Fruit fly (Drosophila melanogaster) whole organism, embryonic: ENCODE data around the gene Osi21.

Source experiments
- Aef1 ChIP-seq: fragments of 200-800 bp; sonication (Bioruptor generic); IDR thresholded peaks from 3 replicates; pipeline ENCODE4 v1.3.6; 2022; ENCODE audit warnings: missing biosample characterization, missing genetic modification characterization
- Asciz ChIP-seq: fragments of 200-800 bp; sonication (Bioruptor generic); optimal IDR thresholded peaks from 2 replicates; lab custom pipeline; 2017; ENCODE audit warnings: missing biosample characterization, mild to moderate bottlenecking, missing genetic modification characterization, missing genetic modification reagents
- BtbVII ChIP-seq: fragments of 200-800 bp; sonication (Bioruptor generic); optimal IDR thresholded peaks from 3 replicates; lab custom pipeline; 2017; ENCODE audit warnings: missing biosample characterization, mild to moderate bottlenecking, missing genetic modification characterization
- CG10209 ChIP-seq: fragments of 200-800 bp; sonication (Bioruptor generic); optimal IDR thresholded peaks from 3 replicates; lab custom pipeline; 2017; ENCODE audit warnings: missing biosample characterization, mild to moderate bottlenecking, missing genetic modification characterization, missing genetic modification reagents
- CG10321 ChIP-seq: fragments of 200-800 bp; sonication (Bioruptor generic); IDR thresholded peaks from 2 replicates; pipeline ENCODE4 v1.3.6; 2022; ENCODE audit warnings: missing biosample characterization, missing genetic modification characterization
- CG11456 ChIP-seq: fragments of 200-800 bp; sonication (Bioruptor generic); IDR thresholded peaks from 3 replicates; pipeline ENCODE4 v1.3.6; 2022; ENCODE audit warnings: missing biosample characterization, missing genetic modification characterization
- CG13296 ChIP-seq: fragments of 200-800 bp; sonication (Bioruptor generic); optimal IDR thresholded peaks from 3 replicates; lab custom pipeline; 2018; ENCODE audit warnings: missing biosample characterization, mild to moderate bottlenecking, missing genetic modification characterization
- CG13775 ChIP-seq: fragments of 200-800 bp; sonication (Bioruptor generic); optimal IDR thresholded peaks from 3 replicates; lab custom pipeline; 2017; ENCODE audit warnings: missing biosample characterization, mild to moderate bottlenecking, missing genetic modification characterization
- CG14441 ChIP-seq: fragments of 200-800 bp; sonication (Bioruptor generic); IDR thresholded peaks from 2 replicates; pipeline ENCODE4 v1.3.6; 2022; ENCODE audit warnings: missing biosample characterization, missing genetic modification characterization
- CG15011 ChIP-seq: fragments of 200-800 bp; sonication (Bioruptor generic); optimal IDR thresholded peaks from 3 replicates; lab custom pipeline; 2018; ENCODE audit warnings: missing biosample characterization, mild to moderate bottlenecking, missing genetic modification characterization
- CG16815 ChIP-seq: fragments of 200-800 bp; sonication (Bioruptor generic); optimal IDR thresholded peaks from 3 replicates; lab custom pipeline; 2017; ENCODE audit warnings: missing biosample characterization, mild to moderate bottlenecking, missing genetic modification characterization
- CG17612 ChIP-seq: fragments of 200-800 bp; sonication (Bioruptor generic); IDR thresholded peaks from 2 replicates; pipeline ENCODE4 v1.3.6; 2022; ENCODE audit warnings: missing biosample characterization, missing genetic modification characterization
- CG1832 ChIP-seq: fragments of 200-800 bp; sonication (Bioruptor generic); optimal IDR thresholded peaks from 2 replicates; lab custom pipeline; 2017; ENCODE audit warnings: missing biosample characterization, mild to moderate bottlenecking, missing genetic modification characterization, inconsistent platforms
- CG32532 ChIP-seq: fragments of 200-800 bp; sonication (Bioruptor generic); IDR thresholded peaks from 2 replicates; pipeline ENCODE4 v1.3.6; 2022; ENCODE audit warnings: missing biosample characterization, missing genetic modification characterization
- CG4282 ChIP-seq: fragments of 200-800 bp; sonication (Bioruptor generic); optimal IDR thresholded peaks from 2 replicates; lab custom pipeline; 2016; ENCODE audit warnings: missing biosample characterization, missing genetic modification characterization
- CG4820 ChIP-seq: fragments of 200-800 bp; sonication (Bioruptor generic); optimal IDR thresholded peaks from 3 replicates; lab custom pipeline; 2016; ENCODE audit warnings: missing biosample characterization, missing genetic modification characterization
- CG6272 ChIP-seq: fragments of 200-800 bp; sonication (Bioruptor generic); IDR thresholded peaks from 2 replicates; pipeline ENCODE4 v1.3.6; 2022; ENCODE audit warnings: missing biosample characterization, missing genetic modification characterization
- CG6854 ChIP-seq: fragments of 200-800 bp; sonication (Bioruptor generic); optimal IDR thresholded peaks from 3 replicates; lab custom pipeline; 2017; ENCODE audit warnings: missing biosample characterization, mild to moderate bottlenecking, missing genetic modification characterization
- CG7372 ChIP-seq: fragments of 200-800 bp; sonication (Bioruptor generic); IDR thresholded peaks from 2 replicates; pipeline ENCODE4 v1.3.6; 2022; ENCODE audit warnings: missing biosample characterization, missing genetic modification characterization
- CG7963 ChIP-seq: fragments of 200-800 bp; sonication (Bioruptor generic); IDR thresholded peaks from 3 replicates; pipeline ENCODE4 v1.3.6; 2022; ENCODE audit warnings: missing biosample characterization, missing genetic modification characterization; ENCODE audit not compliant: partially characterized antibody
- CG8944 ChIP-seq: fragments of 200-800 bp; sonication (Bioruptor generic); optimal IDR thresholded peaks from 3 replicates; lab custom pipeline; 2016; ENCODE audit warnings: missing biosample characterization, missing genetic modification characterization
- D19B ChIP-seq: fragments of 200-800 bp; sonication (Bioruptor generic); optimal IDR thresholded peaks from 2 replicates; lab custom pipeline; 2017; ENCODE audit warnings: missing biosample characterization, mild to moderate bottlenecking, missing genetic modification characterization
- Dp ChIP-seq: fragments of 200-800 bp; sonication (Bioruptor generic); optimal IDR thresholded peaks from 2 replicates; lab custom pipeline; 2018; ENCODE audit warnings: missing biosample characterization, mild to moderate bottlenecking, missing genetic modification characterization, moderate library complexity
- E2f2 ChIP-seq: fragments of 200-800 bp; sonication (Bioruptor generic); IDR thresholded peaks from 2 replicates; pipeline ENCODE4 v1.3.6; 2022; ENCODE audit warnings: missing biosample characterization, missing genetic modification characterization
- Elba2 ChIP-seq: fragments of 200-800 bp; sonication (Bioruptor generic); optimal IDR thresholded peaks from 3 replicates; lab custom pipeline; 2016; ENCODE audit warnings: missing biosample characterization, missing genetic modification characterization
- GATAe ChIP-seq: fragments of 200-800 bp; sonication (Bioruptor generic); conservative IDR thresholded peaks from 2 replicates; pipeline ENCODE4 v1.3.6; 2022; ENCODE audit warnings: missing biosample characterization, missing genetic modification characterization
- HLHmδ ChIP-seq: fragments of 200-800 bp; sonication (Bioruptor generic); optimal IDR thresholded peaks from 2 replicates; lab custom pipeline; 2018; ENCODE audit warnings: missing biosample characterization, mild to moderate bottlenecking, missing genetic modification characterization, moderate library complexity
- MTF-1 ChIP-seq: fragments of 200-800 bp; sonication (Bioruptor generic); optimal IDR thresholded peaks from 2 replicates; lab custom pipeline; 2018; ENCODE audit warnings: missing biosample characterization, mild to moderate bottlenecking, missing genetic modification characterization, borderline replicate concordance
- Nf-YC ChIP-seq: fragments of 200-800 bp; optimal IDR thresholded peaks from 3 replicates; lab custom pipeline; 2019; ENCODE audit warnings: missing biosample characterization, mild to moderate bottlenecking, missing genetic modification characterization, moderate library complexity
- Poxn ChIP-seq: fragments of 200-800 bp; sonication (Bioruptor generic); IDR thresholded peaks from 2 replicates; pipeline ENCODE4 v1.3.6; 2022; ENCODE audit warnings: missing biosample characterization, missing genetic modification characterization
- Trl ChIP-seq, 3 experiments: fragments of >200 bp in 2 of 3; fragments of 200-800 bp in 1 of 3; sonication (Bioruptor generic) in 1 of 3; optimal IDR thresholded peaks; 2 replicates in 1 of 3; 3 replicates in 2 of 3; lab custom pipeline; 2016 to 2017; ENCODE audit warnings: missing biosample characterization in 1 of 3, missing genetic modification characterization in 1 of 3
- YL-1 ChIP-seq: fragments of 200-800 bp; sonication (Bioruptor generic); optimal IDR thresholded peaks from 3 replicates; lab custom pipeline; 2017; ENCODE audit warnings: missing biosample characterization, mild to moderate bottlenecking, missing genetic modification characterization
- bab2 ChIP-seq: fragments of 200-800 bp; sonication (Bioruptor generic); optimal IDR thresholded peaks from 2 replicates; lab custom pipeline; 2016; ENCODE audit warnings: missing biosample characterization, missing genetic modification characterization
- chinmo ChIP-seq: fragments of 200-800 bp; sonication (Bioruptor generic); IDR thresholded peaks from 4 replicates; pipeline ENCODE4 v1.3.6; 2022; ENCODE audit warnings: missing biosample characterization, missing genetic modification characterization; ENCODE audit not compliant: partially characterized antibody
- chm ChIP-seq: fragments of 200-800 bp; sonication (Bioruptor generic); IDR thresholded peaks from 2 replicates; pipeline ENCODE4 v1.3.6; 2022; ENCODE audit warnings: missing biosample characterization, missing genetic modification characterization
- da ChIP-seq: fragments of 200-800 bp; sonication (Bioruptor generic); optimal IDR thresholded peaks from 2 replicates; lab custom pipeline; 2016; ENCODE audit warnings: missing biosample characterization, missing genetic modification characterization
- dysf ChIP-seq: fragments of 200-800 bp; sonication (Bioruptor generic); IDR thresholded peaks from 3 replicates; pipeline ENCODE4 v1.3.6; 2022; ENCODE audit warnings: missing biosample characterization, missing genetic modification characterization
- fd3F ChIP-seq: fragments of 200-800 bp; sonication (Bioruptor generic); optimal IDR thresholded peaks from 2 replicates; lab custom pipeline; 2018; ENCODE audit warnings: missing biosample characterization, mild to moderate bottlenecking, missing genetic modification characterization, moderate library complexity
- fd96Cb ChIP-seq: fragments of 200-800 bp; sonication (Bioruptor generic); optimal IDR thresholded peaks from 2 replicates; lab custom pipeline; 2018; ENCODE audit warnings: missing biosample characterization, mild to moderate bottlenecking, missing genetic modification characterization, moderate library complexity
- ftz-f1 ChIP-seq: fragments of 200-800 bp; sonication (Bioruptor generic); optimal IDR thresholded peaks from 2 replicates; lab custom pipeline; 2016; ENCODE audit warnings: missing biosample characterization, missing genetic modification characterization
- gce ChIP-seq: fragments of 200-800 bp; sonication (Bioruptor generic); IDR thresholded peaks from 3 replicates; pipeline ENCODE4 v1.3.6; 2022; ENCODE audit warnings: missing biosample characterization, missing genetic modification characterization
- h ChIP-seq: fragments of >200 bp; optimal IDR thresholded peaks from 2 replicates; lab custom pipeline; 2017
- ham ChIP-seq: fragments of 200-800 bp; sonication (Bioruptor generic); IDR thresholded peaks from 2 replicates; pipeline ENCODE4 v1.3.6; 2022; ENCODE audit warnings: missing biosample characterization, missing genetic modification characterization
- hkb ChIP-seq, 2 experiments: fragments of 200-800 bp in 1 of 2; fragments of >200 bp in 1 of 2; sonication (Bioruptor generic) in 1 of 2; IDR thresholded peaks in 1 of 2; optimal IDR thresholded peaks in 1 of 2; 2 replicates each; pipeline versions ENCODE4 v1.3.6 to Lab custom; 2017 to 2022; ENCODE audit warnings: missing biosample characterization in 1 of 2, missing genetic modification characterization in 1 of 2
- insv ChIP-seq, 2 experiments: fragments of 200-800 bp; sonication (Bioruptor generic); optimal IDR thresholded peaks; 3 replicates each; lab custom pipeline; 2016 to 2018; ENCODE audit warnings: missing biosample characterization in 2 of 2, missing genetic modification characterization in 2 of 2
- lmd ChIP-seq: fragments of 200-800 bp; sonication (Bioruptor generic); IDR thresholded peaks from 2 replicates; pipeline ENCODE4 v1.3.6; 2022; ENCODE audit warnings: missing biosample characterization, missing genetic modification characterization
- pzg ChIP-seq: fragments of 200-800 bp; sonication (Bioruptor generic); optimal IDR thresholded peaks from 3 replicates; lab custom pipeline; 2018; ENCODE audit warnings: missing biosample characterization, mild to moderate bottlenecking, missing genetic modification characterization, moderate library complexity
- row ChIP-seq: fragments of 200-800 bp; sonication (Bioruptor generic); IDR thresholded peaks from 3 replicates; pipeline ENCODE4 v1.3.6; 2022; ENCODE audit warnings: missing biosample characterization, missing genetic modification characterization
- tup ChIP-seq: fragments of 200-800 bp; sonication (Bioruptor generic); optimal IDR thresholded peaks from 2 replicates; lab custom pipeline; 2016; ENCODE audit warnings: missing biosample characterization, mild to moderate bottlenecking, missing genetic modification characterization, moderate library complexity
- unpg ChIP-seq: fragments of 200-800 bp; sonication (Bioruptor generic); optimal IDR thresholded peaks from 3 replicates; lab custom pipeline; 2018; ENCODE audit warnings: missing biosample characterization, mild to moderate bottlenecking, missing genetic modification characterization, moderate library complexity
- wdn ChIP-seq: fragments of 200-800 bp; sonication (Bioruptor generic); IDR thresholded peaks from 2 replicates; pipeline ENCODE4 v1.3.6; 2022; ENCODE audit warnings: missing biosample characterization, missing genetic modification characterization

Osi21 gene

DNA sequence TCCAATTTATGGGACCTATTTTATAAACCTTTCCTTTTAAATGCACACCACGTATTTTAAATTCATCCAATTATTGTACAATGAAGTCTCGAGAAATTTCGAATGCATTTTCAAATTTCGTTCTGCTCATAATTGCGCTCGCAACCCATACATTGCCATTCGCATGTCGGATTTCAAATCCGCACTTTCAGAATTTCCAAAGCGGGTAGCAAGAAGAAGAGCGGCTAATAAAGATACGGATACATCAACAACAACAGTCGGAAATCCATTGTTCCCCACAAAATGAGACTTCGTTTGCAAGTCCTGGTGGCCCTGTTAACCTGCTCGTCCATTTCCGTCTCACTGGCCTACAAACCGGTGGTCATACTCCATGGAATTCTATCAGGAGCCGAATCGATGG, 5.4 kb downstream of the Osi21 start, which contains the start of gene Ppt2 (continued):
- no peak for TF ChIP-seq Asciz (GFP tag; lab: Kevin White, UChicago)
- TF ChIP-seq h (lab: Kevin White, UChicago): no peak
- no peak for TF ChIP-seq tup (GFP tag; lab: Kevin White, UChicago)
- TF ChIP-seq BtbVII (GFP tag; lab: Kevin White, UChicago): no peak
- no peak for TF ChIP-seq hkb (optimal IDR thresholded peaks at IDR 0.05; lab: Kevin White, UChicago)
- TF ChIP-seq hkb (GFP tag; IDR thresholded peaks at IDR 0.05; lab: Robert Waterston, UW): no peak
- TF ChIP-seq pzg (GFP tag; lab: Kevin White, UChicago): peak; percentile 83
- TF ChIP-seq fd96Cb (tag; lab: Kevin White, UChicago): no peak
- no peak for TF ChIP-seq CG7963 (GFP tag; lab: Robert Waterston, UW)
- TF ChIP-seq CG17612 (GFP tag; lab: Robert Waterston, UW): no peak
- no peak for TF ChIP-seq CG11456
- TF ChIP-seq CG1832 (GFP tag; lab: Kevin White, UChicago): no peak
- no peak for TF ChIP-seq CG4282 (GFP tag; lab: Kevin White, UChicago)
- TF ChIP-seq CG8944 (GFP tag; lab: Kevin White, UChicago): no peak
- TF ChIP-seq bab2 (GFP tag; lab: Kevin White, UChicago): no peak
- TF ChIP-seq CG15011 (GFP tag; lab: Kevin White, UChicago): no peak
- TF ChIP-seq E2f2 (GFP tag; lab: Robert Waterston, UW): peak; percentile 93
- no peak for TF ChIP-seq CG6854 (GFP tag; lab: Kevin White, UChicago)
- no peak for TF ChIP-seq chinmo (GFP tag; lab: Robert Waterston, UW)
- TF ChIP-seq CG7372 (GFP tag; lab: Robert Waterston, UW): no peak
- TF ChIP-seq unpg: no peak
- TF ChIP-seq D19B (GFP tag; lab: Kevin White, UChicago): no peak
- peak; percentile 34; the same call in 1 of the 2 replicates for TF ChIP-seq GATAe
- TF ChIP-seq CG6272 (GFP tag; lab: Robert Waterston, UW): no peak
- no peak for TF ChIP-seq wdn (GFP tag; lab: Robert Waterston, UW)
- peak; percentile 74 for TF ChIP-seq ftz-f1
- TF ChIP-seq chm (GFP tag; lab: Robert Waterston, UW): 0 out of 2 replicates have a peak, but pooled peaks have one; percentile 7
- TF ChIP-seq Nf-YC (tag; lab: Kevin White, UChicago): no peak
- no peak for TF ChIP-seq lmd (GFP tag; lab: Robert Waterston, UW)
- no peak for TF ChIP-seq Trl (optimal IDR thresholded peaks at IDR 0.05; lab: Kevin White, UChicago)
- no peak for TF ChIP-seq Trl (GFP tag; optimal IDR thresholded peaks at IDR 0.05; lab: Kevin White, UChicago)
- no peak for TF ChIP-seq Poxn (GFP tag; lab: Robert Waterston, UW)
- peak; percentile 82 for TF ChIP-seq YL-1 (GFP tag; lab: Kevin White, UChicago)
- no peak for TF ChIP-seq da (GFP tag; lab: Kevin White, UChicago)
- 0 out of 3 replicates have a peak, but pooled peaks have one; percentile 24 for TF ChIP-seq row (GFP tag; lab: Robert Waterston, UW)
- peak; percentile 52; the same call in 1 of the 3 replicates for TF ChIP-seq Aef1 (GFP tag; lab: Robert Waterston, UW)
- TF ChIP-seq CG10209 (GFP tag; lab: Kevin White, UChicago): no peak
- TF ChIP-seq HLHmδ (GFP tag; lab: Kevin White, UChicago): no peak
- TF ChIP-seq CG10321: no peak
- no peak for TF ChIP-seq Elba2 (GFP tag; lab: Kevin White, UChicago)
- TF ChIP-seq CG4820 (GFP tag; lab: Kevin White, UChicago): no peak
- TF ChIP-seq gce: no peak
- TF ChIP-seq CG16815 (GFP tag; lab: Kevin White, UChicago): no peak
- no peak for TF ChIP-seq CG32532 (GFP tag; lab: Robert Waterston, UW)
- no peak for TF ChIP-seq CG14441 (GFP tag; lab: Robert Waterston, UW)
- TF ChIP-seq Dp (GFP tag; lab: Kevin White, UChicago): peak; percentile 91
- no peak for TF ChIP-seq CG13296 (GFP tag; lab: Kevin White, UChicago)
- TF ChIP-seq ham: no peak
- TF ChIP-seq insv (GFP tag; optimal IDR thresholded peaks at IDR 0.05; lab: Kevin White, UChicago): no peak
- no peak for TF ChIP-seq dysf
- TF ChIP-seq fd3F (GFP tag; lab: Kevin White, UChicago): no peak
- no peak for TF ChIP-seq CG13775 (GFP tag; lab: Kevin White, UChicago)
- TF ChIP-seq MTF-1: no peak
